Fruit fly (Drosophila melanogaster) whole organism, adult: ENCODE results near the gene Apt1.

Experiments
- CG11617 ChIP-seq: fragments of 200-800 bp; sonication (Bioruptor generic); optimal IDR thresholded peaks from 2 replicates; lab custom pipeline; 2017; ENCODE audit warnings: mild to moderate bottlenecking, missing biosample characterization, missing genetic modification reagents, missing genetic modification characterization
- CG1620 ChIP-seq: fragments of 200-800 bp; sonication (Bioruptor generic); optimal IDR thresholded peaks from 2 replicates; lab custom pipeline; 2016; ENCODE audit warnings: missing biosample characterization, missing genetic modification characterization
- CG5204 ChIP-seq: fragments of 200-800 bp; sonication (Bioruptor generic); optimal IDR thresholded peaks from 2 replicates; lab custom pipeline; 2016; ENCODE audit warnings: missing biosample characterization, missing genetic modification characterization
- cnc ChIP-seq, 2 experiments: fragments of >200 bp; optimal IDR thresholded peaks; 2 replicates each; lab custom pipeline; 2017
- pad ChIP-seq: fragments of 200-800 bp; sonication (Bioruptor generic); optimal IDR thresholded peaks from 3 replicates; lab custom pipeline; 2017; ENCODE audit warnings: missing biosample characterization, missing genetic modification characterization, mild to moderate bottlenecking, moderate library complexity, missing genetic modification reagents

dm6 chr3L:11620001-11620400 is 7.8 kb upstream of the Apt1 start, which contains the start of gene Muc68Ca:
- TF ChIP-seq CG1620 (GFP tag; lab: Kevin White, UChicago) = no peak
- TF ChIP-seq CG5204 = no peak
- TF ChIP-seq pad = no peak
- no peak for TF ChIP-seq CG11617 (GFP tag; lab: Kevin White, UChicago)
- no peak for TF ChIP-seq cnc (optimal IDR thresholded peaks at IDR 0.05; lab: Kevin White, UChicago)
